Worm (Caenorhabditis elegans) whole organism, mixed stage, embryonic: Measurements from ENCODE around the gene ZK1240.5.

Experiments used
- elt-1 ChIP-seq: sonication (generic microtip); optimal IDR thresholded peaks from 2 replicates; lab custom pipeline; 2017; ENCODE audit warnings: missing genetic modification characterization, mild to moderate bottlenecking, missing compliant biosample characterization, antibody characterized with exemption, moderate library complexity, borderline replicate concordance; ENCODE audit not compliant: insufficient read depth
- lin-13 ChIP-seq: fragments of 150-350 bp; optimal IDR thresholded peaks from 2 replicates; lab custom pipeline; 2014; ENCODE audit warnings: missing biosample characterization, missing genetic modification characterization
- lsy-2 ChIP-seq: fragments of 150-350 bp; optimal IDR thresholded peaks from 2 replicates; lab custom pipeline; 2014; ENCODE audit warnings: missing biosample characterization, missing genetic modification characterization
- nhr-237 ChIP-seq: fragments of 150-350 bp; optimal IDR thresholded peaks from 2 replicates; lab custom pipeline; 2014; ENCODE audit warnings: missing biosample characterization, missing genetic modification characterization
- pha-4 ChIP-seq: fragments of 150-350 bp; optimal IDR thresholded peaks from 2 replicates; lab custom pipeline; 2018; ENCODE audit warnings: missing biosample characterization, missing genetic modification reagents, missing genetic modification characterization
- snpc-4 ChIP-seq: fragments of 150-350 bp; optimal IDR thresholded peaks from 2 replicates; lab custom pipeline; 2014; ENCODE audit warnings: missing biosample characterization, missing genetic modification characterization
- unc-39 ChIP-seq: fragments of 150-350 bp; optimal IDR thresholded peaks from 2 replicates; lab custom pipeline; 2014; ENCODE audit warnings: missing biosample characterization, missing genetic modification characterization
- unc-62 ChIP-seq: fragments of 150-350 bp; optimal IDR thresholded peaks from 2 replicates; lab custom pipeline; 2014; ENCODE audit warnings: missing biosample characterization, missing genetic modification reagents, missing genetic modification characterization

DNA sequence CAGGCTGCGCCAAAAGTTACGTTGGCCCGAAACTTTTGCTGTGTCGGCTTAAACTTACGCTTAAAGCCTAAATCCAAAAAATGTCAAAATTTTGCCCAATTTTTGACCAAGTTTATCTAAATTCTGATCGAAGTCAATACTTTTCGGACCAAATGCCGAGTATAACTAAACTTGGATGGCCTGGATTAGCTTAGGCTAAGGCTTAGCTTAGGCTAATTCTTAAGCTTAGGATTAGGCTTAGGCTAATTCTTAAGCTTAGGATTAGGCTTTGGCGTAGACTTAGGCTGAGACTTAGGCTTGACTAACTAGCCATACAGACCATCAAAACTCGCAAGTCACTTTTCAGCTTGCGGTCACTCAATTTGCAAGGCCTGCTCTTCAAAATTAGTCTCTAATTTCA is 18.4 kb upstream of the ZK1240.5 start:
- TF ChIP-seq nhr-237, result no peak
- no peak for TF ChIP-seq snpc-4 (tag; lab: Kevin White, UChicago)
- no peak for TF ChIP-seq unc-62 (GFP tag; lab: Kevin White, UChicago)
- TF ChIP-seq pha-4 (tag; lab: Kevin White, UChicago), result no peak
- TF ChIP-seq unc-39 (tag; lab: Kevin White, UChicago), result no peak
- no peak for TF ChIP-seq lsy-2 (tag; lab: Kevin White, UChicago)
- no peak for TF ChIP-seq elt-1 (tag; lab: Kevin White, UChicago)
- no peak for TF ChIP-seq lin-13
